Fruit fly (Drosophila melanogaster) whole organism, pupa: ENCODE data around the gene CG43134.

ENCODE experiments used
- CG10348 ChIP-seq: fragments of 200-800 bp; sonication (Bioruptor generic); IDR thresholded peaks from 2 replicates; pipeline ENCODE4 v1.3.6; 2022; ENCODE audit warnings: missing biosample characterization, missing genetic modification characterization
- CG12605 ChIP-seq: fragments of 200-800 bp; sonication (Bioruptor generic); IDR thresholded peaks from 2 replicates; pipeline ENCODE4 v1.3.6; 2022; ENCODE audit warnings: missing biosample characterization, missing genetic modification characterization
- CG13204 ChIP-seq: fragments of 200-800 bp; sonication (Bioruptor generic); optimal IDR thresholded peaks from 2 replicates; lab custom pipeline; 2018; ENCODE audit warnings: missing biosample characterization, mild to moderate bottlenecking, missing genetic modification characterization, moderate library complexity
- CG14655 ChIP-seq: fragments of 200-800 bp; sonication (Bioruptor generic); optimal IDR thresholded peaks from 3 replicates; lab custom pipeline; 2017; ENCODE audit warnings: mild to moderate bottlenecking, missing biosample characterization, missing genetic modification reagents, missing genetic modification characterization
- CG15710 ChIP-seq: fragments of 200-800 bp; sonication (Bioruptor generic); optimal IDR thresholded peaks from 2 replicates; lab custom pipeline; 2018; ENCODE audit warnings: missing biosample characterization, mild to moderate bottlenecking, missing genetic modification characterization, moderate library complexity
- CG17806 ChIP-seq: fragments of 200-800 bp; sonication (Bioruptor generic); optimal IDR thresholded peaks from 2 replicates; lab custom pipeline; 2018; ENCODE audit warnings: missing biosample characterization, mild to moderate bottlenecking, missing genetic modification characterization, moderate library complexity
- CG32121 ChIP-seq: fragments of 200-800 bp; sonication (Bioruptor generic); IDR thresholded peaks from 2 replicates; pipeline ENCODE4 v1.3.6; 2022; ENCODE audit warnings: missing biosample characterization, missing genetic modification characterization
- CG34367 ChIP-seq: fragments of 200-800 bp; sonication (Bioruptor generic); optimal IDR thresholded peaks from 2 replicates; lab custom pipeline; 2018; ENCODE audit warnings: missing biosample characterization, mild to moderate bottlenecking, missing genetic modification characterization
- CG4496 ChIP-seq: fragments of 200-800 bp; sonication (Bioruptor generic); IDR thresholded peaks from 3 replicates; pipeline ENCODE4 v1.3.6; 2022; ENCODE audit warnings: missing biosample characterization, missing genetic modification characterization
- CG8159 ChIP-seq: fragments of 200-800 bp; sonication (Bioruptor generic); optimal IDR thresholded peaks from 3 replicates; lab custom pipeline; 2018; ENCODE audit warnings: missing biosample characterization, mild to moderate bottlenecking, missing genetic modification characterization, moderate library complexity
- CG8301 ChIP-seq: fragments of 200-800 bp; sonication (Bioruptor generic); optimal IDR thresholded peaks from 2 replicates; lab custom pipeline; 2018; ENCODE audit warnings: missing biosample characterization, mild to moderate bottlenecking, missing genetic modification characterization
- CG9948 ChIP-seq: fragments of 200-800 bp; sonication (Bioruptor generic); optimal IDR thresholded peaks from 2 replicates; lab custom pipeline; 2018; ENCODE audit warnings: missing biosample characterization, mild to moderate bottlenecking, missing genetic modification characterization, moderate library complexity
- D1 ChIP-seq: fragments of 200-800 bp; sonication (Bioruptor generic); optimal IDR thresholded peaks from 2 replicates; lab custom pipeline; 2018; ENCODE audit warnings: missing biosample characterization, mild to moderate bottlenecking, missing genetic modification characterization, moderate library complexity
- EcR ChIP-seq: fragments of 200-800 bp; sonication (Bioruptor generic); optimal IDR thresholded peaks from 3 replicates; lab custom pipeline; 2019; ENCODE audit warnings: missing biosample characterization, missing genetic modification characterization, mild to moderate bottlenecking, moderate library complexity, missing genetic modification reagents
- Ets98B ChIP-seq: fragments of 200-800 bp; sonication (Bioruptor generic); IDR thresholded peaks from 2 replicates; pipeline ENCODE4 v1.3.6; 2022; ENCODE audit warnings: missing biosample characterization, missing genetic modification characterization
- Pif1A ChIP-seq: fragments of 200-800 bp; sonication (Bioruptor generic); optimal IDR thresholded peaks from 3 replicates; lab custom pipeline; 2016; ENCODE audit warnings: missing biosample characterization, missing genetic modification characterization
- Pif1B ChIP-seq: fragments of 200-800 bp; sonication (Bioruptor generic); optimal IDR thresholded peaks from 3 replicates; lab custom pipeline; 2016; ENCODE audit warnings: missing biosample characterization, missing genetic modification characterization
- Snoo ChIP-seq: fragments of 200-800 bp; sonication (Bioruptor generic); optimal IDR thresholded peaks from 3 replicates; lab custom pipeline; 2017; ENCODE audit warnings: missing biosample characterization, mild to moderate bottlenecking, missing genetic modification characterization, inconsistent platforms
- fd96Ca ChIP-seq: fragments of 200-800 bp; sonication (Bioruptor generic); IDR thresholded peaks from 3 replicates; pipeline ENCODE4 v1.3.6; 2022; ENCODE audit warnings: missing biosample characterization, missing genetic modification characterization
- gl ChIP-seq: fragments of 200-800 bp; sonication (Bioruptor generic); optimal IDR thresholded peaks from 2 replicates; lab custom pipeline; 2018; ENCODE audit warnings: missing biosample characterization, mild to moderate bottlenecking, missing genetic modification characterization
- rn ChIP-seq: fragments of 200-800 bp; sonication (Bioruptor generic); IDR thresholded peaks from 2 replicates; pipeline ENCODE4 v1.3.6; 2022; ENCODE audit warnings: missing biosample characterization, missing genetic modification characterization

CG43134 gene

dm6 chrX:4248077-4248476 lies 964 bp downstream of the CG43134 start, which contains the start of gene CG43135:
Gene CG43135 (plus strand): TSS chrX:4248377.
- no peak for TF ChIP-seq CG13204
- no peak for TF ChIP-seq CG34367
- no peak for TF ChIP-seq CG15710 (tag; lab: Kevin White, UChicago)
- no peak for TF ChIP-seq CG8301 (tag; lab: Kevin White, UChicago)
- TF ChIP-seq Pif1B = no peak
- TF ChIP-seq Pif1A (GFP tag; lab: Kevin White, UChicago) = no peak
- TF ChIP-seq, all 21 proteins: peak for 0

dm6 chrX:4252690-4253089 lies 5.6 kb downstream of the CG43134 start, which contains the start of gene CG15576:
Gene CG15576 (minus strand): TSS chrX:4252790.
- TF ChIP-seq CG8159 (no peak), CG32121 (no peak)

dm6 chrX:4262661-4263060 lies 15.5 kb downstream of the CG43134 start:
- TF ChIP-seq CG8159 (peak; percentile 46), CG34367 (peak; percentile 14), Pif1A (GFP tag; lab: Kevin White, UChicago) (peak; percentile 27), gl (tag; lab: Kevin White, UChicago) (no peak), fd96Ca (GFP tag; lab: Robert Waterston, UW) (peak; percentile 46; the same call in 1 of the 3 replicates), CG8301 (tag; lab: Kevin White, UChicago) (peak; percentile 22), CG32121 (no peak), Ets98B (GFP tag; lab: Robert Waterston, UW) (peak; percentile 26; the same call in 1 of the 2 replicates), CG9948 (peak; percentile 40), CG15710 (tag; lab: Kevin White, UChicago) (peak; percentile 43), CG17806 (tag; lab: Kevin White, UChicago) (peak; percentile 32), D1 (tag; lab: Kevin White, UChicago) (no peak), CG14655 (GFP tag; lab: Kevin White, UChicago) (peak; percentile 46), Snoo (tag; lab: Kevin White, UChicago) (no peak), CG12605 (GFP tag; lab: Robert Waterston, UW) (no peak), CG10348 (GFP tag; lab: Robert Waterston, UW) (no peak), rn (GFP tag; lab: Robert Waterston, UW) (no peak), EcR (no peak), CG4496 (GFP tag; lab: Robert Waterston, UW) (0 out of 3 replicates have a peak, but pooled peaks have one; percentile 37), Pif1B (no peak), CG13204 (no peak)

dm6 chrX:4264319-4264718 lies 17.2 kb downstream of the CG43134 start:
- no peak for TF ChIP-seq CG13204
- TF ChIP-seq Ets98B (GFP tag; lab: Robert Waterston, UW) = peak; percentile 66
- peak; percentile 4 for TF ChIP-seq CG15710 (tag; lab: Kevin White, UChicago)
- 0 out of 2 replicates have a peak, but pooled peaks have one; percentile 10 for TF ChIP-seq CG12605 (GFP tag; lab: Robert Waterston, UW)
- TF ChIP-seq Pif1B = no peak
- 0 out of 2 replicates have a peak, but pooled peaks have one; percentile 7 for TF ChIP-seq rn (GFP tag; lab: Robert Waterston, UW)
- peak; percentile 32 for TF ChIP-seq CG8159
- TF ChIP-seq CG9948 = peak; percentile 13
- peak; percentile 52; the same call in 2 of the 3 replicates for TF ChIP-seq CG4496 (GFP tag; lab: Robert Waterston, UW)
- TF ChIP-seq CG32121 = peak; percentile 64
- no peak for TF ChIP-seq CG10348 (GFP tag; lab: Robert Waterston, UW)
- peak; percentile 47 for TF ChIP-seq CG8301 (tag; lab: Kevin White, UChicago)
- peak; percentile 53 for TF ChIP-seq CG14655 (GFP tag; lab: Kevin White, UChicago)
- TF ChIP-seq CG34367 = no peak
- TF ChIP-seq Snoo (tag; lab: Kevin White, UChicago) = no peak
- no peak for TF ChIP-seq gl (tag; lab: Kevin White, UChicago)
- no peak for TF ChIP-seq EcR
- TF ChIP-seq D1 (tag; lab: Kevin White, UChicago) = no peak
- peak; percentile 19 for TF ChIP-seq Pif1A (GFP tag; lab: Kevin White, UChicago)
- TF ChIP-seq fd96Ca (GFP tag; lab: Robert Waterston, UW) = peak; percentile 61; the same call in 2 of the 3 replicates
- peak; percentile 15 for TF ChIP-seq CG17806 (tag; lab: Kevin White, UChicago)

dm6 chrX:4265327-4265726 lies 18.2 kb downstream of the CG43134 start:
- TF ChIP-seq CG9948 (no peak), Ets98B (GFP tag; lab: Robert Waterston, UW) (no peak), CG32121 (no peak), CG8159 (no peak), Pif1B (no peak), CG10348 (GFP tag; lab: Robert Waterston, UW) (no peak), CG12605 (GFP tag; lab: Robert Waterston, UW) (no peak), CG4496 (GFP tag; lab: Robert Waterston, UW) (no peak), rn (GFP tag; lab: Robert Waterston, UW) (no peak), CG15710 (tag; lab: Kevin White, UChicago) (no peak), EcR (no peak)
- TF ChIP-seq, all 21 proteins: peak for 0

dm6 chrX:4265797-4266196 lies 18.7 kb downstream of the CG43134 start, which contains the start of gene CG12691:
Gene CG12691 (plus strand): TSS chrX:4266097.
- TF ChIP-seq Ets98B (GFP tag; lab: Robert Waterston, UW) = no peak
- TF ChIP-seq CG15710 (tag; lab: Kevin White, UChicago) = no peak
- no peak for TF ChIP-seq EcR
- no peak for TF ChIP-seq D1 (tag; lab: Kevin White, UChicago)
- no peak for TF ChIP-seq CG17806 (tag; lab: Kevin White, UChicago)
- TF ChIP-seq CG4496 (GFP tag; lab: Robert Waterston, UW) = no peak
- TF ChIP-seq Pif1A (GFP tag; lab: Kevin White, UChicago) = no peak
- no peak for TF ChIP-seq CG9948
- TF ChIP-seq CG8301 (tag; lab: Kevin White, UChicago) = no peak
- TF ChIP-seq rn (GFP tag; lab: Robert Waterston, UW) = no peak
- TF ChIP-seq Snoo (tag; lab: Kevin White, UChicago) = no peak
- TF ChIP-seq CG14655 (GFP tag; lab: Kevin White, UChicago) = no peak
- no peak for TF ChIP-seq gl (tag; lab: Kevin White, UChicago)
- no peak for TF ChIP-seq CG10348 (GFP tag; lab: Robert Waterston, UW)
- no peak for TF ChIP-seq CG8159
